Worm (Caenorhabditis elegans) whole organism, L2 larva: Measurements from ENCODE around the gene T02B11.4.
"Not testable (repeated sequence)": the region's sequence is repeated elsewhere in the genome, so short reads cannot be mapped to it uniquely, and the experiment has no call there.

Experiments
- F13H6.1 ChIP-seq: sonication (generic microtip); optimal IDR thresholded peaks from 2 replicates; lab custom pipeline; 2016; ENCODE audit warnings: missing genetic modification characterization, missing compliant biosample characterization
- R02D3.7 ChIP-seq: fragments of 150-350 bp; optimal IDR thresholded peaks from 2 replicates; lab custom pipeline; 2014; ENCODE audit warnings: missing biosample characterization, missing genetic modification characterization
- alr-1 ChIP-seq: fragments of 150-350 bp; optimal IDR thresholded peaks from 2 replicates; lab custom pipeline; 2014; ENCODE audit warnings: missing biosample characterization, missing genetic modification characterization
- aly-2 ChIP-seq: fragments of 150-350 bp; optimal IDR thresholded peaks from 2 replicates; lab custom pipeline; 2014; ENCODE audit warnings: missing biosample characterization, missing genetic modification characterization
- blmp-1 ChIP-seq: sonication (generic microtip); optimal IDR thresholded peaks from 2 replicates; lab custom pipeline; 2017; ENCODE audit warnings: missing genetic modification characterization, mild to moderate bottlenecking, missing compliant biosample characterization, antibody characterized with exemption, moderate library complexity; ENCODE audit not compliant: insufficient read depth
- ceh-16 ChIP-seq: fragments of 150-350 bp; optimal IDR thresholded peaks from 2 replicates; lab custom pipeline; 2014; ENCODE audit warnings: missing biosample characterization, missing genetic modification characterization
- ceh-82 ChIP-seq: fragments of 150-350 bp; optimal IDR thresholded peaks from 2 replicates; lab custom pipeline; 2014; ENCODE audit warnings: missing biosample characterization, missing genetic modification characterization
- dmd-4 ChIP-seq: sonication (generic microtip); optimal IDR thresholded peaks from 2 replicates; lab custom pipeline; 2017; ENCODE audit warnings: missing biosample characterization, missing genetic modification characterization
- elt-1 ChIP-seq: fragments of 150-350 bp; optimal IDR thresholded peaks from 2 replicates; lab custom pipeline; 2014; ENCODE audit warnings: missing biosample characterization, missing genetic modification characterization
- elt-3 ChIP-seq: sonication (generic microtip); optimal IDR thresholded peaks from 2 replicates; lab custom pipeline; 2017; ENCODE audit warnings: missing biosample characterization, missing genetic modification characterization
- fos-1 ChIP-seq: fragments of 150-350 bp; optimal IDR thresholded peaks from 2 replicates; lab custom pipeline; 2014; ENCODE audit warnings: missing biosample characterization, missing genetic modification characterization
- gmeb-1 ChIP-seq: fragments of 150-350 bp; optimal IDR thresholded peaks from 2 replicates; lab custom pipeline; 2014; ENCODE audit warnings: missing biosample characterization, missing genetic modification characterization
- lin-13 ChIP-seq: fragments of 150-350 bp; optimal IDR thresholded peaks from 2 replicates; lab custom pipeline; 2014; ENCODE audit warnings: missing biosample characterization, missing genetic modification reagents, missing genetic modification characterization
- mab-5 ChIP-seq: fragments of 150-350 bp; optimal IDR thresholded peaks from 2 replicates; lab custom pipeline; 2014; ENCODE audit warnings: missing biosample characterization, missing genetic modification characterization
- mdl-1 ChIP-seq, 2 experiments: fragments of 150-350 bp in 1 of 2; sonication (generic microtip) in 1 of 2; optimal IDR thresholded peaks; 2 replicates each; lab custom pipeline; 2017; ENCODE audit warnings: missing biosample characterization in 2 of 2, missing genetic modification characterization in 2 of 2
- nhr-10 ChIP-seq: sonication (generic microtip); optimal IDR thresholded peaks from 2 replicates; lab custom pipeline; 2017; ENCODE audit warnings: missing biosample characterization, missing genetic modification characterization
- nhr-11 ChIP-seq: fragments of 150-350 bp; optimal IDR thresholded peaks from 2 replicates; lab custom pipeline; 2014; ENCODE audit warnings: missing biosample characterization, missing genetic modification characterization
- nhr-12 ChIP-seq: fragments of 150-350 bp; optimal IDR thresholded peaks from 2 replicates; lab custom pipeline; 2014; ENCODE audit warnings: missing biosample characterization, missing genetic modification characterization
- nhr-129 ChIP-seq: fragments of 150-350 bp; optimal IDR thresholded peaks from 2 replicates; lab custom pipeline; 2014; ENCODE audit warnings: missing biosample characterization, missing genetic modification characterization
- nhr-21 ChIP-seq: fragments of 150-350 bp; optimal IDR thresholded peaks from 2 replicates; lab custom pipeline; 2014; ENCODE audit warnings: missing biosample characterization, missing genetic modification characterization
- nhr-23 ChIP-seq: fragments of 150-350 bp; optimal IDR thresholded peaks from 2 replicates; lab custom pipeline; 2014; ENCODE audit warnings: missing biosample characterization, missing genetic modification reagents, missing genetic modification characterization
- nhr-237 ChIP-seq: fragments of 150-350 bp; optimal IDR thresholded peaks from 2 replicates; lab custom pipeline; 2014; ENCODE audit warnings: missing biosample characterization, missing genetic modification characterization
- nhr-25 ChIP-seq: fragments of 150-350 bp; sonication (generic microtip); optimal IDR thresholded peaks from 3 replicates; lab custom pipeline; 2014; ENCODE audit warnings: missing biosample characterization, missing genetic modification characterization
- peb-1 ChIP-seq: fragments of 150-350 bp; optimal IDR thresholded peaks from 2 replicates; lab custom pipeline; 2014; ENCODE audit warnings: missing biosample characterization, missing genetic modification characterization
- sem-4 ChIP-seq: fragments of 150-350 bp; optimal IDR thresholded peaks from 2 replicates; lab custom pipeline; 2014; ENCODE audit warnings: missing biosample characterization, missing genetic modification reagents, missing genetic modification characterization
- sma-3 ChIP-seq: sonication (generic microtip); optimal IDR thresholded peaks from 2 replicates; lab custom pipeline; 2016; ENCODE audit warnings: missing genetic modification reagents, missing genetic modification characterization, missing compliant biosample characterization
- sma-9 ChIP-seq, 2 experiments: fragments of 150-350 bp in 1 of 2; sonication (generic microtip) in 1 of 2; optimal IDR thresholded peaks; 2 replicates each; lab custom pipeline; 2014 to 2016; ENCODE audit warnings: missing genetic modification characterization in 2 of 2, mild to moderate bottlenecking in 1 of 2, missing biosample characterization in 1 of 2, missing compliant biosample characterization in 1 of 2, missing genetic modification reagents in 1 of 2, moderate library complexity in 1 of 2
- snpc-4 ChIP-seq: fragments of 150-350 bp; optimal IDR thresholded peaks from 2 replicates; lab custom pipeline; 2014; ENCODE audit warnings: missing biosample characterization, missing genetic modification characterization
- unc-55 ChIP-seq: fragments of 150-350 bp; sonication (generic microtip); optimal IDR thresholded peaks from 3 replicates; lab custom pipeline; 2014; ENCODE audit warnings: missing biosample characterization, missing genetic modification reagents, missing genetic modification characterization
- unc-62 ChIP-seq: fragments of 150-350 bp; optimal IDR thresholded peaks from 2 replicates; lab custom pipeline; 2014; ENCODE audit warnings: missing biosample characterization, missing genetic modification reagents, missing genetic modification characterization
- zag-1 ChIP-seq: fragments of 150-350 bp; optimal IDR thresholded peaks from 2 replicates; lab custom pipeline; 2014; ENCODE audit warnings: missing biosample characterization, missing genetic modification characterization
- ztf-1 ChIP-seq: fragments of 200-800 bp; sonication (Bioruptor generic); conservative IDR thresholded peaks from 2 replicates; pipeline ENCODE4 v1.3.6; 2022; ENCODE audit warnings: missing genetic modification characterization, missing compliant biosample characterization
- ztf-11 ChIP-seq: sonication (generic microtip); optimal IDR thresholded peaks from 2 replicates; lab custom pipeline; 2017; ENCODE audit warnings: missing biosample characterization, missing genetic modification characterization
- ztf-4 ChIP-seq: fragments of 150-350 bp; optimal IDR thresholded peaks from 2 replicates; lab custom pipeline; 2014; ENCODE audit warnings: missing biosample characterization, missing genetic modification characterization

The T02B11.4 gene

ce11 chrV:847521-847920 lies 23.4 kb downstream of the T02B11.4 start, which contains the start of gene srbc-13:
TSS of gene srbc-13 (plus strand) at chrV:847821.
- no peak for TF ChIP-seq snpc-4 (tag; lab: Kevin White, UChicago)
- no peak for TF ChIP-seq ztf-1 (GFP tag; lab: Robert Waterston, UW)
- TF ChIP-seq peb-1 (tag; lab: Kevin White, UChicago) = no peak
- TF ChIP-seq nhr-237 (tag; lab: Kevin White, UChicago) = no peak
- no peak for TF ChIP-seq nhr-10 (tag; lab: Kevin White, UChicago)
- no peak for TF ChIP-seq nhr-11 (tag; lab: Kevin White, UChicago)
- TF ChIP-seq sem-4 (tag; lab: Kevin White, UChicago) = no peak
- TF ChIP-seq alr-1 (tag; lab: Kevin White, UChicago) = no peak
- TF ChIP-seq fos-1 (tag; lab: Kevin White, UChicago) = no peak
- no peak for TF ChIP-seq sma-9 (GFP tag; optimal IDR thresholded peaks at IDR 0.05; lab: Kevin White, UChicago)
- TF ChIP-seq sma-9 (tag; optimal IDR thresholded peaks at IDR 0.05; lab: Kevin White, UChicago) = no peak
- TF ChIP-seq ztf-11 = no peak
- no peak for TF ChIP-seq elt-1 (tag; lab: Kevin White, UChicago)

ce11 chrV:843118-843517 lies 27.8 kb downstream of the T02B11.4 start, which contains the start of gene K09C6.8:
TSS of gene K09C6.8 (minus strand) at chrV:843218.
- not testable (repeated sequence) for TF ChIP-seq dmd-4, F13H6.1, ceh-16 (tag; lab: Kevin White, UChicago)

ce11 chrV:842611-843010 lies 28.3 kb downstream of the T02B11.4 start:
- no peak for TF ChIP-seq mdl-1 (tag; optimal IDR thresholded peaks at IDR 0.05; lab: Kevin White, UChicago)
- TF ChIP-seq, all 48 proteins: peak for 0

ce11 chrV:838984-839471 lies 31.9 kb downstream of the T02B11.4 start, which contains the start of the genes K09C6.7 and K09C6.10:
TSS of gene K09C6.7 (minus strand) at chrV:839084.
TSS of gene K09C6.10 (plus strand) at chrV:839421.
- TF ChIP-seq mdl-1 (tag; optimal IDR thresholded peaks at IDR 0.05; lab: Kevin White, UChicago); nhr-23 (tag; lab: Kevin White, UChicago); mab-5 (tag; lab: Kevin White, UChicago): not testable (repeated sequence)

ce11 chrV:833368-833767 lies 37.6 kb downstream of the T02B11.4 start, which contains the start of gene F41H8.1:
TSS of gene F41H8.1 (plus strand) at chrV:833668.
- TF ChIP-seq blmp-1 (tag; lab: Kevin White, UChicago) (no peak), elt-3 (tag; lab: Kevin White, UChicago) (no peak), zag-1 (tag; lab: Kevin White, UChicago) (no peak), peb-1 (tag; lab: Kevin White, UChicago) (no peak), nhr-21 (no peak), nhr-12 (tag; lab: Kevin White, UChicago) (no peak), alr-1 (tag; lab: Kevin White, UChicago) (no peak), ztf-1 (GFP tag; lab: Robert Waterston, UW) (no peak)

- no peak for TF ChIP-seq sma-3 (GFP tag; lab: Kevin White, UChicago)
- TF ChIP-seq nhr-129 (tag; lab: Kevin White, UChicago) = no peak
- TF ChIP-seq ztf-4 = no peak
- TF ChIP-seq R02D3.7 (tag; lab: Kevin White, UChicago) = no peak
- TF ChIP-seq dmd-4 (tag; lab: Kevin White, UChicago) = no peak
- no peak for TF ChIP-seq lin-13 (GFP tag; lab: Kevin White, UChicago)
- TF ChIP-seq unc-55 (GFP tag; lab: Kevin White, UChicago) = no peak
- TF ChIP-seq fos-1 (tag; lab: Kevin White, UChicago) = no peak
- TF ChIP-seq elt-3 (tag; lab: Kevin White, UChicago) = no peak
- no peak for TF ChIP-seq gmeb-1 (tag; lab: Kevin White, UChicago)
- TF ChIP-seq blmp-1 (tag; lab: Kevin White, UChicago) = no peak
- TF ChIP-seq nhr-25 (tag; lab: Kevin White, UChicago) = no peak
- no peak for TF ChIP-seq unc-62 (GFP tag; lab: Kevin White, UChicago)
- TF ChIP-seq nhr-10 (tag; lab: Kevin White, UChicago) = no peak
- TF ChIP-seq aly-2 (tag; lab: Kevin White, UChicago) = no peak
- no peak for TF ChIP-seq nhr-237 (tag; lab: Kevin White, UChicago)
- TF ChIP-seq sma-9 (GFP tag; optimal IDR thresholded peaks at IDR 0.05; lab: Kevin White, UChicago) = no peak
- TF ChIP-seq sma-9 (tag; optimal IDR thresholded peaks at IDR 0.05; lab: Kevin White, UChicago) = no peak
- TF ChIP-seq nhr-12 (tag; lab: Kevin White, UChicago) = no peak
- TF ChIP-seq ceh-82 (tag; lab: Kevin White, UChicago) = no peak
- no peak for TF ChIP-seq elt-1 (tag; lab: Kevin White, UChicago)
- TF ChIP-seq, all 48 proteins: peak for 0
Observed at ce11 chrV:826097-826496, 44.8 kb downstream of the T02B11.4 start, which contains the start of gene F41H8.2. TSS of gene F41H8.2 (plus strand) at chrV:826397.
